Fruit fly (Drosophila melanogaster) whole organism, embryonic: ENCODE measurements around the gene CG5445.
A peak's percentile ranks its signal among the peaks of the same experiment; 100 is the strongest.

Experiments used
- CG10209 ChIP-seq: fragments of 200-800 bp; sonication (Bioruptor generic); optimal IDR thresholded peaks from 3 replicates; lab custom pipeline; 2017; ENCODE audit warnings: missing biosample characterization, mild to moderate bottlenecking, missing genetic modification characterization, missing genetic modification reagents
- CG1024 ChIP-seq: fragments of 200-800 bp; sonication (Bioruptor generic); IDR thresholded peaks from 2 replicates; pipeline ENCODE4 v1.3.6; 2022; ENCODE audit warnings: missing biosample characterization, missing genetic modification characterization
- CG10431 ChIP-seq: fragments of 200-800 bp; sonication (Bioruptor generic); optimal IDR thresholded peaks from 3 replicates; lab custom pipeline; 2018; ENCODE audit warnings: missing biosample characterization, mild to moderate bottlenecking, missing genetic modification characterization
- CG10462 ChIP-seq: fragments of 200-800 bp; sonication (Bioruptor generic); optimal IDR thresholded peaks from 2 replicates; lab custom pipeline; 2016; ENCODE audit warnings: missing biosample characterization, missing genetic modification characterization
- CG10543 ChIP-seq: fragments of 200-800 bp; sonication (Bioruptor generic); optimal IDR thresholded peaks from 3 replicates; lab custom pipeline; 2017; ENCODE audit warnings: missing biosample characterization, mild to moderate bottlenecking, missing genetic modification characterization, moderate library complexity
- CG11085 ChIP-seq: fragments of 200-800 bp; sonication (Bioruptor generic); IDR thresholded peaks from 2 replicates; pipeline ENCODE4 v1.3.6; 2022; ENCODE audit warnings: missing biosample characterization, missing genetic modification characterization
- CG11504 ChIP-seq: fragments of 200-800 bp; sonication (Bioruptor generic); optimal IDR thresholded peaks from 3 replicates; lab custom pipeline; 2019; ENCODE audit warnings: missing biosample characterization, mild to moderate bottlenecking, missing genetic modification characterization, moderate library complexity
- CG11560 ChIP-seq: fragments of 200-800 bp; sonication (Bioruptor generic); IDR thresholded peaks from 3 replicates; pipeline ENCODE4 v1.3.6; 2022; ENCODE audit warnings: missing biosample characterization, missing genetic modification characterization
- CG13296 ChIP-seq: fragments of 200-800 bp; sonication (Bioruptor generic); optimal IDR thresholded peaks from 3 replicates; lab custom pipeline; 2018; ENCODE audit warnings: missing biosample characterization, mild to moderate bottlenecking, missing genetic modification characterization
- CG14667 ChIP-seq: fragments of 200-800 bp; sonication (Bioruptor generic); IDR thresholded peaks from 2 replicates; pipeline ENCODE4 v1.3.6; 2022; ENCODE audit warnings: missing biosample characterization, missing genetic modification characterization
- CG15514 ChIP-seq: fragments of 200-800 bp; sonication (Bioruptor generic); optimal IDR thresholded peaks from 3 replicates; lab custom pipeline; 2017; ENCODE audit warnings: missing biosample characterization, missing genetic modification characterization, mild to moderate bottlenecking, moderate library complexity, missing genetic modification reagents
- CG16813 ChIP-seq: fragments of 200-800 bp; sonication (Bioruptor generic); IDR thresholded peaks from 3 replicates; pipeline ENCODE4 v1.3.6; 2022; ENCODE audit warnings: missing biosample characterization, missing genetic modification characterization; ENCODE audit not compliant: partially characterized antibody
- CG31224 ChIP-seq: fragments of 200-800 bp; sonication (Bioruptor generic); IDR thresholded peaks from 2 replicates; pipeline ENCODE4 v1.3.6; 2022; ENCODE audit warnings: missing biosample characterization, missing genetic modification characterization
- CG4360 ChIP-seq: fragments of 200-800 bp; sonication (Bioruptor generic); IDR thresholded peaks from 2 replicates; pipeline ENCODE4 v1.3.6; 2022; ENCODE audit warnings: missing biosample characterization, missing genetic modification characterization
- CG4730 ChIP-seq: fragments of 200-800 bp; sonication (Bioruptor generic); IDR thresholded peaks from 2 replicates; pipeline ENCODE4 v1.3.6; 2022; ENCODE audit warnings: missing biosample characterization, missing genetic modification characterization
- CG7556 ChIP-seq: fragments of 200-800 bp; sonication (Bioruptor generic); optimal IDR thresholded peaks from 2 replicates; lab custom pipeline; 2017; ENCODE audit warnings: missing biosample characterization, mild to moderate bottlenecking, missing genetic modification characterization
- CG7987 ChIP-seq: fragments of 200-800 bp; sonication (Bioruptor generic); optimal IDR thresholded peaks from 2 replicates; lab custom pipeline; 2018; ENCODE audit warnings: missing biosample characterization, mild to moderate bottlenecking, missing genetic modification characterization, moderate library complexity
- CG8478 ChIP-seq: fragments of >200 bp; optimal IDR thresholded peaks from 2 replicates; lab custom pipeline; 2018
- CG8944 ChIP-seq: fragments of 200-800 bp; sonication (Bioruptor generic); optimal IDR thresholded peaks from 3 replicates; lab custom pipeline; 2016; ENCODE audit warnings: missing biosample characterization, missing genetic modification characterization
- CG9817 ChIP-seq: fragments of 200-800 bp; sonication (Bioruptor generic); optimal IDR thresholded peaks from 2 replicates; lab custom pipeline; 2018; ENCODE audit warnings: missing biosample characterization, mild to moderate bottlenecking, missing genetic modification characterization, moderate library complexity
- Dfd ChIP-seq, 2 experiments: fragments of >200 bp; optimal IDR thresholded peaks; 2 replicates each; lab custom pipeline; 2017; ENCODE audit warnings: missing biosample characterization in 2 of 2, missing genetic modification characterization in 2 of 2
- E2f1 ChIP-seq: fragments of 200-800 bp; sonication (Bioruptor generic); IDR thresholded peaks from 2 replicates; pipeline ENCODE4 v1.3.6; 2022; ENCODE audit warnings: missing biosample characterization, missing genetic modification characterization
- Fer2 ChIP-seq: fragments of 200-800 bp; sonication (Bioruptor generic); optimal IDR thresholded peaks from 2 replicates; lab custom pipeline; 2018; ENCODE audit warnings: missing biosample characterization, mild to moderate bottlenecking, missing genetic modification characterization, moderate library complexity
- HLH3B ChIP-seq: fragments of 200-800 bp; sonication (Bioruptor generic); IDR thresholded peaks from 2 replicates; pipeline ENCODE4 v1.3.6; 2022; ENCODE audit warnings: missing biosample characterization, missing genetic modification characterization
- HLHmδ ChIP-seq: fragments of 200-800 bp; sonication (Bioruptor generic); optimal IDR thresholded peaks from 2 replicates; lab custom pipeline; 2018; ENCODE audit warnings: missing biosample characterization, mild to moderate bottlenecking, missing genetic modification characterization, moderate library complexity
- Hmr ChIP-seq: fragments of 200-800 bp; sonication (Bioruptor generic); optimal IDR thresholded peaks from 3 replicates; lab custom pipeline; 2017; ENCODE audit warnings: mild to moderate bottlenecking, missing biosample characterization, missing genetic modification reagents, missing genetic modification characterization
- Hr78 ChIP-seq, 2 experiments: fragments of 200-800 bp in 1 of 2; fragments of >200 bp in 1 of 2; sonication (Bioruptor generic) in 1 of 2; optimal IDR thresholded peaks; 2 replicates each; lab custom pipeline; 2017 to 2019; ENCODE audit warnings: missing biosample characterization in 2 of 2, missing genetic modification characterization in 2 of 2, mild to moderate bottlenecking in 1 of 2, moderate library complexity in 1 of 2
- Jarid2 ChIP-seq: fragments of 200-800 bp; sonication (Bioruptor generic); optimal IDR thresholded peaks from 3 replicates; lab custom pipeline; 2017; ENCODE audit warnings: mild to moderate bottlenecking, missing biosample characterization, missing genetic modification reagents, missing genetic modification characterization
- Nf-YB ChIP-seq: fragments of 200-800 bp; sonication (Bioruptor generic); optimal IDR thresholded peaks from 3 replicates; lab custom pipeline; 2019; ENCODE audit warnings: missing biosample characterization, mild to moderate bottlenecking, missing genetic modification characterization, moderate library complexity
- Oaz ChIP-seq: fragments of 200-800 bp; sonication (Bioruptor generic); IDR thresholded peaks from 2 replicates; pipeline ENCODE4 v1.3.6; 2022; ENCODE audit warnings: missing biosample characterization, missing genetic modification characterization
- Rx ChIP-seq: fragments of 200-800 bp; sonication (Bioruptor generic); IDR thresholded peaks from 2 replicates; pipeline ENCODE4 v1.3.6; 2022; ENCODE audit warnings: missing biosample characterization, missing genetic modification characterization
- Sox102F ChIP-seq: fragments of 200-800 bp; sonication (Bioruptor generic); optimal IDR thresholded peaks from 2 replicates; lab custom pipeline; 2018; ENCODE audit warnings: missing biosample characterization, mild to moderate bottlenecking, missing genetic modification characterization, moderate library complexity
- abd-A ChIP-seq: fragments of 200-800 bp; sonication (Bioruptor generic); optimal IDR thresholded peaks from 3 replicates; lab custom pipeline; 2019; ENCODE audit warnings: missing biosample characterization, mild to moderate bottlenecking, missing genetic modification characterization, moderate library complexity
- ac ChIP-seq: fragments of 200-800 bp; sonication (Bioruptor generic); optimal IDR thresholded peaks from 3 replicates; lab custom pipeline; 2017; ENCODE audit warnings: missing biosample characterization, mild to moderate bottlenecking, missing genetic modification characterization
- al ChIP-seq: fragments of 200-800 bp; sonication (Bioruptor generic); IDR thresholded peaks from 2 replicates; pipeline ENCODE4 v1.3.6; 2022; ENCODE audit warnings: missing biosample characterization, missing genetic modification characterization
- amos ChIP-seq: fragments of 200-800 bp; sonication (Bioruptor generic); IDR thresholded peaks from 2 replicates; pipeline ENCODE4 v1.3.6; 2022; ENCODE audit warnings: missing biosample characterization, missing genetic modification characterization; ENCODE audit not compliant: partially characterized antibody
- ash1 ChIP-seq: fragments of 200-800 bp; sonication (Bioruptor generic); optimal IDR thresholded peaks from 2 replicates; lab custom pipeline; 2018; ENCODE audit warnings: missing biosample characterization, mild to moderate bottlenecking, missing genetic modification characterization
- az2 ChIP-seq: fragments of 200-800 bp; sonication (Bioruptor generic); optimal IDR thresholded peaks from 3 replicates; lab custom pipeline; 2016; ENCODE audit warnings: missing biosample characterization, missing genetic modification characterization
- ci ChIP-seq: fragments of 200-800 bp; sonication (Bioruptor generic); IDR thresholded peaks from 3 replicates; pipeline ENCODE4 v1.3.6; 2022; ENCODE audit warnings: missing biosample characterization, missing genetic modification characterization
- crol ChIP-seq: fragments of 200-800 bp; sonication (Bioruptor generic); IDR thresholded peaks from 2 replicates; pipeline ENCODE4 v1.3.6; 2022; ENCODE audit warnings: missing biosample characterization, missing genetic modification characterization
- danr ChIP-seq: fragments of 200-800 bp; sonication (Bioruptor generic); IDR thresholded peaks from 2 replicates; pipeline ENCODE4 v1.3.6; 2022; ENCODE audit warnings: missing biosample characterization, missing genetic modification characterization
- dm ChIP-seq: fragments of 200-800 bp; sonication (Bioruptor generic); optimal IDR thresholded peaks from 3 replicates; lab custom pipeline; 2016; ENCODE audit warnings: missing biosample characterization, missing genetic modification characterization
- dmrt99B ChIP-seq: fragments of 200-800 bp; sonication (Bioruptor generic); optimal IDR thresholded peaks from 2 replicates; lab custom pipeline; 2018; ENCODE audit warnings: missing biosample characterization, mild to moderate bottlenecking, missing genetic modification characterization, moderate library complexity
- ems ChIP-seq: fragments of 200-800 bp; sonication (Bioruptor generic); optimal IDR thresholded peaks from 3 replicates; lab custom pipeline; 2016; ENCODE audit warnings: missing biosample characterization, missing genetic modification characterization
- ewg ChIP-seq: fragments of 200-800 bp; sonication (Bioruptor generic); optimal IDR thresholded peaks from 3 replicates; lab custom pipeline; 2017; ENCODE audit warnings: mild to moderate bottlenecking, missing biosample characterization, missing genetic modification reagents, missing genetic modification characterization
- ken ChIP-seq: fragments of 200-800 bp; sonication (Bioruptor generic); IDR thresholded peaks from 3 replicates; pipeline ENCODE4 v1.3.6; 2022; ENCODE audit warnings: missing biosample characterization, missing genetic modification characterization
- oc ChIP-seq: fragments of 200-800 bp; sonication (Bioruptor generic); optimal IDR thresholded peaks from 2 replicates; lab custom pipeline; 2018; ENCODE audit warnings: missing biosample characterization, mild to moderate bottlenecking, missing genetic modification characterization, moderate library complexity
- rib ChIP-seq: fragments of 200-800 bp; sonication (Bioruptor generic); IDR thresholded peaks from 2 replicates; pipeline ENCODE4 v1.3.6; 2022; ENCODE audit warnings: missing biosample characterization, missing genetic modification characterization
- sna ChIP-seq: fragments of 200-800 bp; sonication (Bioruptor generic); IDR thresholded peaks from 2 replicates; pipeline ENCODE4 v1.3.6; 2022; ENCODE audit warnings: missing biosample characterization, missing genetic modification characterization; ENCODE audit not compliant: partially characterized antibody
- tna ChIP-seq: fragments of 200-800 bp; sonication (Bioruptor generic); IDR thresholded peaks from 2 replicates; pipeline ENCODE4 v1.3.6; 2022; ENCODE audit warnings: missing biosample characterization, missing genetic modification characterization; ENCODE audit not compliant: partially characterized antibody

Gene CG5445

DNA sequence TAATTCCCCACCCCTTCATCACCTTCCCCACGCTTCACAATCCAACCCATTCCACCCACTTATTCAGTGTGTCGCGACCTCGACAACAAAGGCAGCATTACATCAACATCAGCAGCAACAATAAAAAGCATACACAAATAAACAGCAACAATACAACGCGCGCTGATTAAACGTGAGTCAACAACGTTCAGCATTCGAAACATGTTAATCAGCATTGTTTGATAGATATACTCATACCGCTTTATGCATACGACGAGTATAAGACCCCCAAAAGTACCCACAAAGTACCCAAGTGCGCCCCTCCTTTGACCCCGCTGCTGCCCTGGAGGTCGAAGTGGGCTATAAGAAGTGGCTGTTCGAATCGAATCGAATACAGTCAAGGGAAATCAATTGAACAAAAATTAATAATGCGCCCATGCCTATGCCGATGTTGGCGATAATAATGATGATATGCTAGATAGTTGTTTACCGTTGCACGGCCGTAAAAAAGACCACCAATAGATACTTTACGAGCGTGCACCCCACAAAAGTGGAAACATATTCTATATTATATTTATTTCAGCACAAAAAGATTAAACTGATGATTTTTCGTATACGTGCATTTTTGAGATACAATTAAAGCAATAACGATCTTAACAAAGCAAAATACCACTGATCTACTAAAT is 12.0 kb downstream of the CG5445 start (continued):
- TF ChIP-seq crol: peak; percentile 75
- TF ChIP-seq tna (GFP tag; lab: Robert Waterston, UW): no peak
- peak; percentile 58 for TF ChIP-seq CG10543 (GFP tag; lab: Kevin White, UChicago)
- no peak for TF ChIP-seq ems (GFP tag; lab: Kevin White, UChicago)
- TF ChIP-seq CG11560 (tag; lab: Robert Waterston, UW): no peak
- no peak for TF ChIP-seq sna (GFP tag; lab: Robert Waterston, UW)
- no peak for TF ChIP-seq ac
- no peak for TF ChIP-seq Fer2 (tag; lab: Kevin White, UChicago)
- no peak for TF ChIP-seq rib (GFP tag; lab: Robert Waterston, UW)
- peak in 1 of 2 experiments; percentile 95 for TF ChIP-seq Hr78 (GFP tag; optimal IDR thresholded peaks at IDR 0.05; lab: Kevin White, UChicago)
- TF ChIP-seq CG11085 (GFP tag; lab: Robert Waterston, UW): no peak
- no peak for TF ChIP-seq CG10462 (GFP tag; lab: Kevin White, UChicago)
- TF ChIP-seq CG10209: no peak
- no peak for TF ChIP-seq danr (GFP tag; lab: Robert Waterston, UW)
- TF ChIP-seq CG4360: peak; percentile 22
- TF ChIP-seq CG8944 (GFP tag; lab: Kevin White, UChicago): no peak
- TF ChIP-seq HLH3B: peak; percentile 29; the same call in 1 of the 2 replicates
- no peak for TF ChIP-seq CG9817 (tag; lab: Kevin White, UChicago)
- TF ChIP-seq al (GFP tag; lab: Robert Waterston, UW): no peak
- no peak for TF ChIP-seq ash1
- TF ChIP-seq CG14667 (GFP tag; lab: Robert Waterston, UW): no peak
- TF ChIP-seq CG15514 (GFP tag; lab: Kevin White, UChicago): peak; percentile 41
- TF ChIP-seq oc (tag; lab: Kevin White, UChicago): peak; percentile 61
- TF ChIP-seq Nf-YB: no peak
- no peak for TF ChIP-seq CG11504 (tag; lab: Kevin White, UChicago)
- TF ChIP-seq CG1024: no peak
- no peak for TF ChIP-seq CG16813 (GFP tag; lab: Robert Waterston, UW)
- TF ChIP-seq CG31224 (GFP tag; lab: Robert Waterston, UW): no peak
- TF ChIP-seq CG7556 (GFP tag; lab: Kevin White, UChicago): peak; percentile 30
- no peak for TF ChIP-seq dm (GFP tag; lab: Kevin White, UChicago)
- TF ChIP-seq E2f1 (GFP tag; lab: Robert Waterston, UW): no peak; the same call in 1 of the 2 replicates
- TF ChIP-seq CG8478 (lab: Kevin White, UChicago): no peak
- peak; percentile 34 for TF ChIP-seq CG13296 (GFP tag; lab: Kevin White, UChicago)
- no peak for TF ChIP-seq CG10431 (GFP tag; lab: Kevin White, UChicago)
- TF ChIP-seq Hmr: peak; percentile 20
- no peak for TF ChIP-seq Oaz
- peak; percentile 5 for TF ChIP-seq abd-A
- TF ChIP-seq Sox102F (GFP tag; lab: Kevin White, UChicago): peak; percentile 2
- TF ChIP-seq ewg (GFP tag; lab: Kevin White, UChicago): no peak
- peak; percentile 57; the same call in 1 of the 3 replicates for TF ChIP-seq ci (GFP tag; lab: Robert Waterston, UW)
- TF ChIP-seq amos (GFP tag; lab: Robert Waterston, UW): no peak
- TF ChIP-seq CG4730 (GFP tag; lab: Robert Waterston, UW): no peak
- no peak for TF ChIP-seq Jarid2 (GFP tag; lab: Kevin White, UChicago)
- no peak for TF ChIP-seq Rx (GFP tag; lab: Robert Waterston, UW)
- TF ChIP-seq HLHmδ: no peak
- TF ChIP-seq az2: no peak
- no peak for TF ChIP-seq ken (GFP tag; lab: Robert Waterston, UW)
- TF ChIP-seq CG7987 (GFP tag; lab: Kevin White, UChicago): peak; percentile 56
- no peak for TF ChIP-seq dmrt99B (tag; lab: Kevin White, UChicago)
- TF ChIP-seq Dfd (GFP tag; optimal IDR thresholded peaks at IDR 0.05; lab: Kevin White, UChicago): no peak
